Fruit fly (Drosophila melanogaster) whole organism, pupa: Measurements from ENCODE around the gene HP1e.

Experiments used
- CG10348 ChIP-seq: fragments of 200-800 bp; sonication (Bioruptor generic); IDR thresholded peaks from 2 replicates; pipeline ENCODE4 v1.3.6; 2022; ENCODE audit warnings: missing biosample characterization, missing genetic modification characterization
- CG12605 ChIP-seq: fragments of 200-800 bp; sonication (Bioruptor generic); IDR thresholded peaks from 2 replicates; pipeline ENCODE4 v1.3.6; 2022; ENCODE audit warnings: missing biosample characterization, missing genetic modification characterization
- CG13204 ChIP-seq: fragments of 200-800 bp; sonication (Bioruptor generic); optimal IDR thresholded peaks from 2 replicates; lab custom pipeline; 2018; ENCODE audit warnings: missing biosample characterization, mild to moderate bottlenecking, missing genetic modification characterization, moderate library complexity
- CG14655 ChIP-seq: fragments of 200-800 bp; sonication (Bioruptor generic); optimal IDR thresholded peaks from 3 replicates; lab custom pipeline; 2017; ENCODE audit warnings: mild to moderate bottlenecking, missing biosample characterization, missing genetic modification reagents, missing genetic modification characterization
- CG15710 ChIP-seq: fragments of 200-800 bp; sonication (Bioruptor generic); optimal IDR thresholded peaks from 2 replicates; lab custom pipeline; 2018; ENCODE audit warnings: missing biosample characterization, mild to moderate bottlenecking, missing genetic modification characterization, moderate library complexity
- CG17806 ChIP-seq: fragments of 200-800 bp; sonication (Bioruptor generic); optimal IDR thresholded peaks from 2 replicates; lab custom pipeline; 2018; ENCODE audit warnings: missing biosample characterization, mild to moderate bottlenecking, missing genetic modification characterization, moderate library complexity
- CG32121 ChIP-seq: fragments of 200-800 bp; sonication (Bioruptor generic); IDR thresholded peaks from 2 replicates; pipeline ENCODE4 v1.3.6; 2022; ENCODE audit warnings: missing biosample characterization, missing genetic modification characterization
- CG34367 ChIP-seq: fragments of 200-800 bp; sonication (Bioruptor generic); optimal IDR thresholded peaks from 2 replicates; lab custom pipeline; 2018; ENCODE audit warnings: missing biosample characterization, mild to moderate bottlenecking, missing genetic modification characterization
- CG4496 ChIP-seq: fragments of 200-800 bp; sonication (Bioruptor generic); IDR thresholded peaks from 3 replicates; pipeline ENCODE4 v1.3.6; 2022; ENCODE audit warnings: missing biosample characterization, missing genetic modification characterization
- CG8159 ChIP-seq: fragments of 200-800 bp; sonication (Bioruptor generic); optimal IDR thresholded peaks from 3 replicates; lab custom pipeline; 2018; ENCODE audit warnings: missing biosample characterization, mild to moderate bottlenecking, missing genetic modification characterization, moderate library complexity
- CG8301 ChIP-seq: fragments of 200-800 bp; sonication (Bioruptor generic); optimal IDR thresholded peaks from 2 replicates; lab custom pipeline; 2018; ENCODE audit warnings: missing biosample characterization, mild to moderate bottlenecking, missing genetic modification characterization
- CG9948 ChIP-seq: fragments of 200-800 bp; sonication (Bioruptor generic); optimal IDR thresholded peaks from 2 replicates; lab custom pipeline; 2018; ENCODE audit warnings: missing biosample characterization, mild to moderate bottlenecking, missing genetic modification characterization, moderate library complexity
- D1 ChIP-seq: fragments of 200-800 bp; sonication (Bioruptor generic); optimal IDR thresholded peaks from 2 replicates; lab custom pipeline; 2018; ENCODE audit warnings: missing biosample characterization, mild to moderate bottlenecking, missing genetic modification characterization, moderate library complexity
- EcR ChIP-seq: fragments of 200-800 bp; sonication (Bioruptor generic); optimal IDR thresholded peaks from 3 replicates; lab custom pipeline; 2019; ENCODE audit warnings: missing biosample characterization, missing genetic modification characterization, mild to moderate bottlenecking, moderate library complexity, missing genetic modification reagents
- Ets98B ChIP-seq: fragments of 200-800 bp; sonication (Bioruptor generic); IDR thresholded peaks from 2 replicates; pipeline ENCODE4 v1.3.6; 2022; ENCODE audit warnings: missing biosample characterization, missing genetic modification characterization
- Pif1A ChIP-seq: fragments of 200-800 bp; sonication (Bioruptor generic); optimal IDR thresholded peaks from 3 replicates; lab custom pipeline; 2016; ENCODE audit warnings: missing biosample characterization, missing genetic modification characterization
- Pif1B ChIP-seq: fragments of 200-800 bp; sonication (Bioruptor generic); optimal IDR thresholded peaks from 3 replicates; lab custom pipeline; 2016; ENCODE audit warnings: missing biosample characterization, missing genetic modification characterization
- Snoo ChIP-seq: fragments of 200-800 bp; sonication (Bioruptor generic); optimal IDR thresholded peaks from 3 replicates; lab custom pipeline; 2017; ENCODE audit warnings: missing biosample characterization, mild to moderate bottlenecking, missing genetic modification characterization, inconsistent platforms
- fd96Ca ChIP-seq: fragments of 200-800 bp; sonication (Bioruptor generic); IDR thresholded peaks from 3 replicates; pipeline ENCODE4 v1.3.6; 2022; ENCODE audit warnings: missing biosample characterization, missing genetic modification characterization
- gl ChIP-seq: fragments of 200-800 bp; sonication (Bioruptor generic); optimal IDR thresholded peaks from 2 replicates; lab custom pipeline; 2018; ENCODE audit warnings: missing biosample characterization, mild to moderate bottlenecking, missing genetic modification characterization
- rn ChIP-seq: fragments of 200-800 bp; sonication (Bioruptor generic); IDR thresholded peaks from 2 replicates; pipeline ENCODE4 v1.3.6; 2022; ENCODE audit warnings: missing biosample characterization, missing genetic modification characterization

HP1e gene

DNA sequence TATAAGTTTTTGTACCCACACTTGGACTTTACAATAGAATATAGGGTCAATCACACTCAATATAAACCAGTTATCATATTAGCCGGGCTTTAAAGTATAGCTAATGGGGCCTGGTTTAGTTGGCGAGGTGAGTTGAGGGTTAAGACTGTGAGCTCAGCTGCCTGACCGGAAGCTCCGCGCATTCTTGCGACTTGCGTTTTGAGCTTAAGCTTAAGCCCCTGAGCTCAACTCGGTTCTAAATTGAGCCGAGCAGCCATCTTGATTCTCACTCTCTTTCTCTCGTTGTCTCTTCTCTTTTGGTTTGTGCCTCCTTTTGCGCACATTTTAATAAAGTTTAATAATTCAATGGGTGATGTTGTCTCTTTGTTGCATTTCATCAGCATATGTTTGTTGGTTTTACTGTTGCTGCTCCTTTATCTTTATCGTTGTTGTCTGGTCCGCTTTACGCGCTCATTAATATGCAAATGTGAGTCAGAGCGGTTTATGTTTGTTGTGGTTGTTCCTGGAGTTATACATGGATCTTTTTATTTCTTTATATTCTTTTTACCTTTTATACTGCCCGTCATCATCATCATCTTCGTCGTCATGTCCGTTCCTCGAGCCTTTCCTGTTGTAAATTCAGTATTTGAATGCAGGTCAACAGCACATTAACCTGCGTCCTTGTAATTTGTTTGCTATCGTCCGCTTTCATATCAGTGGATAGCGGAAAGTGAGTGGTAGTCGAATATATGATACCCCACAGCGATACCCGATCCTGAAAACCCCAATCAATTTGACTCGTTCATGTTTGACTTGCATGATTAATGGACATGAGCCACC is 29.2 kb downstream of the HP1e start:
- TF ChIP-seq EcR: peak; percentile 88
- no peak for TF ChIP-seq CG12605 (GFP tag; lab: Robert Waterston, UW)

DNA sequence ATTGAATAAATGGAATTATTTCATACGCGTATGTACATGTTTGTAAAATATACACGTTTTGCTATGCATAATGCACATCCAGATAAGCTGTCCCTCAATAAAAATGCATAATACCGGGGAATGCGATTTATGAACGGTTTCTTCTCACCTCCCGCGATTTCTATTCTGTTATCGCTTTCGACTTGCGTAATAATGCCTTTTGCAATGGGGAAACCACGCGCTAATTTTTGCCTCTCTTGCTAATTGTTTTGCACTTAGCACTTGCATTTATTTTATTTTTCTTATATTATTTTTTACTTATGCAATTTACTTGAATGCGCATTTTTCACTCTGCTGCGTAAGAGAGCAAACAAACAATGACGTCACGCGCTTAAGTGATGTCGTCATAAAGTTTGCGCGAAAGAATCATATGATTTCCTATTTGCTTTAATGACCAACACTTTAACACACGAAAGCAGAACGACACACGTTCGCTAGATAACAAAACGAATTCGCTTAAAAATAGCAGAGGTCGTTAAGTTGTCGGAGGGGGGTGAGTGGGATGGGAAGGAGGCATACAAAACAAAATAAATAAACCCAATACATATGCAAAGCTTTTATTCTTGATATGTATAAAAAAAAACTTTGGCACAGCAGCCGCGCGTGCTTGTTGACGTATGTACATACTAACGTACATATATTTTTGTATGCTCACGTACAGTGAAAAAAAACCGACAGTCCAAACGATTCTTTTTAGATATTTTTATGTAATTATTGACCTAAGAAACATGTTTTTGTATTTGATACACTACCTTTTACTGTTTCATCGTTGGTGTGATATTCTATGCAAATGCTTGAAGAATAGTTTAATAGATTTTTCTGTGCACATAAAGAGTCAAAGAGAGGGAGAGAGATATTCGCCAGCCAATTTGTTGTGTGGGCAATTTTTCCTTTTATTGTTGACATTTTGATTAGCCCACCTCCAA is 30.1 kb downstream of the HP1e start:
- peak; percentile 76 for TF ChIP-seq CG14655 (GFP tag; lab: Kevin White, UChicago)
- TF ChIP-seq rn (GFP tag; lab: Robert Waterston, UW): no peak
- no peak for TF ChIP-seq Snoo (tag; lab: Kevin White, UChicago)
- TF ChIP-seq D1: peak; percentile 61
- TF ChIP-seq EcR: no peak
- TF ChIP-seq CG12605 (GFP tag; lab: Robert Waterston, UW): no peak
- peak; percentile 18 for TF ChIP-seq CG34367 (tag; lab: Kevin White, UChicago)
- TF ChIP-seq CG13204 (GFP tag; lab: Kevin White, UChicago): no peak
- TF ChIP-seq fd96Ca (GFP tag; lab: Robert Waterston, UW): no peak
- TF ChIP-seq Pif1B (GFP tag; lab: Kevin White, UChicago): peak; percentile 58
- peak; percentile 53 for TF ChIP-seq Pif1A (GFP tag; lab: Kevin White, UChicago)
- TF ChIP-seq CG15710: peak; percentile 33
- TF ChIP-seq Ets98B (GFP tag; lab: Robert Waterston, UW): no peak
- TF ChIP-seq CG8159: peak; percentile 70
- no peak for TF ChIP-seq CG10348
- TF ChIP-seq CG17806 (tag; lab: Kevin White, UChicago): peak; percentile 70
- TF ChIP-seq gl: peak; percentile 14
- peak; percentile 64 for TF ChIP-seq CG9948 (tag; lab: Kevin White, UChicago)
- no peak for TF ChIP-seq CG4496 (GFP tag; lab: Robert Waterston, UW)
- peak; percentile 79 for TF ChIP-seq CG8301
- TF ChIP-seq CG32121 (GFP tag; lab: Robert Waterston, UW): no peak

DNA sequence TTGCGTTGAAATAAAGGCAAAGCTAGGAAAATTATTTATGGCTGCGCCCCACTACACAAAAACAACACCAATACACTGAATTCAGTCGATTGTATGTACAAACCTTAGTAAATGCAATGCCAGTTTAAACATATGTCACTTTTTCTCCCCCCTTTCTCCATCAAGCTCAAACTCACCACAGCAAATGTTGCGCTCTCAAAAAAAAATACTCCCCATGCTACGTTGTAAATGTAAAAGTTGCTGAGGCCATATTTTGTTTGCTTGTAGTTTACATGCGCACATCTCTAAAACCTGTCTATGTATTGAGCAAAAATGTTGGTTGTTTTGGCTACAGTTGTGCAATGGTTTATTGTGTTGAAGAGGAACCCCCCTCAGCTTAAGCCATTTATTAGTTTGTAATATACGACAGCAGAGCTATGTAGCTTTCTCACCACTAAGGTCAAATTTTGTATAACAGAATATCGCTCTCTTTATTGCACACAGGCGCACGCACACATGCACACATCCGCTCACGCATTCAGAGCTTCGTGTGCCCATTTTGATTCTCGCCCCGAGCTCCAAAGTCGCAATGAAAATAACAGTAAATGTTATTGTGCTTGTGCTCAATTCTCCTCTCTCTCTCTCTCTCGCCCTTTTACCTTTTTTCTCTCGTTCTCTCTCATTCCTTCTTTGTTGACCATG is 31.2 kb downstream of the HP1e start:
- TF ChIP-seq CG14655 (GFP tag; lab: Kevin White, UChicago) (no peak), EcR (peak; percentile 58)

DNA sequence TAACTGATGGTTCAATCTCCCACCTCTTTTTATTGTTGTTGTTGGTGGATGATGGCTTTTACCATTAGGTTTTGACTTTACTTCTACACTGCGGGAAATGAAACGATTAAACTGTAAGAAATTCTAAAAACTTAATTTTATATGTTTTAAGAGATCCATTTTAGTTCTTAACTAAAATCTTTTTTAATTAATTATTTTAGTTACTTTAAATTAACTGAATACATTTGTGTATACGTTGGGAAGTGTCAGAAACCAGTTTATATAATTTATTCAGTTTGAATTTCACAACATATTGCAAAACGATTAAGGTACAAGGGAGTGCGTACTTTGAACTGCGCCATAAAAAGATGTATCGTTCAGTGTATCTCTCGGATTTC is 31.7 kb downstream of the HP1e start:
- TF ChIP-seq CG4496 (GFP tag; lab: Robert Waterston, UW) (no peak), Snoo (tag; lab: Kevin White, UChicago) (peak; percentile 84), CG8159 (peak; percentile 93), Pif1A (GFP tag; lab: Kevin White, UChicago) (peak; percentile 83), Pif1B (GFP tag; lab: Kevin White, UChicago) (peak; percentile 75), CG17806 (tag; lab: Kevin White, UChicago) (peak; percentile 85), rn (GFP tag; lab: Robert Waterston, UW) (no peak), CG10348 (no peak), CG9948 (tag; lab: Kevin White, UChicago) (peak; percentile 90), CG32121 (GFP tag; lab: Robert Waterston, UW) (no peak), CG12605 (GFP tag; lab: Robert Waterston, UW) (no peak), fd96Ca (GFP tag; lab: Robert Waterston, UW) (no peak), D1 (peak; percentile 89), CG8301 (peak; percentile 93), CG34367 (tag; lab: Kevin White, UChicago) (peak; percentile 79), CG15710 (peak; percentile 82), CG13204 (GFP tag; lab: Kevin White, UChicago) (no peak), Ets98B (GFP tag; lab: Robert Waterston, UW) (no peak), gl (no peak), EcR (no peak), CG14655 (GFP tag; lab: Kevin White, UChicago) (peak; percentile 94)
- TF ChIP-seq, all 21 proteins: peak for 11

DNA sequence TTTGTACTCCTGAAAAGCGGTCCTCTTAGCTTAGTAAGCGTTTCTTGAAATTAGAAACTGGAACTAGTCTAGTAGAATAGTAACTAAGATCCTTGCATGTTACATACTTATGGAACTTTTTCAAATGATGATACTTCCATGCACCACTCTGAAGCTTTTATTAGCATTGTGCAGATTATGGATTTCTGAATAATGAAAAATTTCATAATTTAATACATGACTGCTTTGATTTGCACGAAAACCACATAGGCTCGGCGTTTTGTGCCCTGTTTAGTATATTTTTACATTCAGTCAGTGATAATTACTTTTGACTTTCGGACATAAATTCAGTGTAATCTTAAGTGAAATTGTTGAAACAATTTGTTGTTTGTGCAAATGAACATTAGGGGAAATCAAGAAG is 33.6 kb downstream of the HP1e start, which contains the start of gene CG43675:
Gene CG43675 (plus strand): TSS at position 301 of the 400 bp plus-strand sequence.
- TF ChIP-seq Pif1A (GFP tag; lab: Kevin White, UChicago) (no peak), CG34367 (tag; lab: Kevin White, UChicago) (no peak), CG4496 (GFP tag; lab: Robert Waterston, UW) (no peak), CG15710 (no peak), CG9948 (tag; lab: Kevin White, UChicago) (no peak), fd96Ca (GFP tag; lab: Robert Waterston, UW) (no peak), gl (no peak), Snoo (tag; lab: Kevin White, UChicago) (no peak), Pif1B (GFP tag; lab: Kevin White, UChicago) (no peak), CG14655 (GFP tag; lab: Kevin White, UChicago) (no peak), EcR (no peak)
